Worm (Caenorhabditis elegans) whole organism, L3 larva: Measurements from ENCODE around the gene srg-46.

Experiments used
- aly-2 ChIP-seq: fragments of 150-350 bp; optimal IDR thresholded peaks from 2 replicates; lab custom pipeline; 2014; ENCODE audit warnings: missing biosample characterization, missing genetic modification characterization
- ama-1 ChIP-seq: fragments of 150-350 bp; optimal IDR thresholded peaks from 2 replicates; lab custom pipeline; 2018
- egl-27 ChIP-seq: sonication (generic microtip); optimal IDR thresholded peaks from 4 replicates; lab custom pipeline; 2017; ENCODE audit warnings: missing biosample characterization, missing genetic modification reagents, missing genetic modification characterization
- elt-1 ChIP-seq: fragments of 150-350 bp; optimal IDR thresholded peaks from 2 replicates; lab custom pipeline; 2014; ENCODE audit warnings: missing biosample characterization, missing genetic modification characterization
- nfya-1 ChIP-seq: sonication (generic microtip); optimal IDR thresholded peaks from 2 replicates; lab custom pipeline; 2017; ENCODE audit warnings: missing genetic modification characterization, mild to moderate bottlenecking, missing compliant biosample characterization, antibody characterized with exemption, moderate library complexity; ENCODE audit not compliant: insufficient read depth
- nhr-11 ChIP-seq: fragments of 150-350 bp; optimal IDR thresholded peaks from 2 replicates; lab custom pipeline; 2014; ENCODE audit warnings: missing biosample characterization, missing genetic modification characterization
- nhr-25 ChIP-seq: sonication (generic microtip); optimal IDR thresholded peaks from 2 replicates; lab custom pipeline; 2017; ENCODE audit warnings: missing biosample characterization, missing genetic modification characterization
- nhr-77 ChIP-seq: fragments of 150-350 bp; optimal IDR thresholded peaks from 2 replicates; lab custom pipeline; 2014; ENCODE audit warnings: missing biosample characterization, missing genetic modification characterization
- pha-4 ChIP-seq: fragments of 150-350 bp; optimal IDR thresholded peaks from 2 replicates; lab custom pipeline; 2014; ENCODE audit warnings: missing biosample characterization, missing genetic modification reagents, missing genetic modification characterization
- pqm-1 ChIP-seq: fragments of 150-350 bp; optimal IDR thresholded peaks from 2 replicates; lab custom pipeline; 2017; ENCODE audit warnings: missing biosample characterization, missing genetic modification characterization, inconsistent platforms

DNA sequence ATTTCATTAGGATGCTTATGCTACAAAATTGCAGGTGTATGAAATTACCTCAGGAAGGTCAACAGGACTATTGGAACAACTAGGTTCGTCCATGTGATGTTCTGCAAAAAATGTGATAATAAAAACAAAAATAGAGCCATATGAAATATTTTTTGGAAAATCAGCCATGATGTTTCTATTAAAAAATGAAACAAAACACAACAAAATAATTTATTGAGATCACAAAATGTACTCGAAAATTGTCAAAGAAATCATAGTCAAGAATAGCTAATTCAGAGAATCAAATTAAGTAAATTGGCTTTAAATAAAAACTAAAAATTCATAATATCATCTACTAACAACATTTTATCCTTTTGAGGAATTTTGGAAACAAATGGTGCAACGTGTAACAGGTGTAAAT is 32.6 kb upstream of the srg-46 start, which contains the start of gene nhr-129:
- TF ChIP-seq nhr-25 (tag; lab: Kevin White, UChicago), result no peak
- TF ChIP-seq nfya-1, result no peak
- no peak for TF ChIP-seq aly-2 (tag; lab: Kevin White, UChicago)
- TF ChIP-seq egl-27 (tag; lab: Kevin White, UChicago), result no peak
- no peak for TF ChIP-seq pha-4 (tag; lab: Kevin White, UChicago)
- TF ChIP-seq pqm-1 (tag; lab: Kevin White, UChicago), result no peak
- TF ChIP-seq nhr-11 (tag; lab: Kevin White, UChicago), result no peak
- TF ChIP-seq nhr-77 (tag; lab: Kevin White, UChicago), result no peak
- TF ChIP-seq elt-1 (tag; lab: Kevin White, UChicago), result no peak
- no peak for TF ChIP-seq ama-1 (lab: Kevin White, UChicago)
